Fruit fly (Drosophila melanogaster): Measurements from ENCODE around the gene ss.

DNA sequence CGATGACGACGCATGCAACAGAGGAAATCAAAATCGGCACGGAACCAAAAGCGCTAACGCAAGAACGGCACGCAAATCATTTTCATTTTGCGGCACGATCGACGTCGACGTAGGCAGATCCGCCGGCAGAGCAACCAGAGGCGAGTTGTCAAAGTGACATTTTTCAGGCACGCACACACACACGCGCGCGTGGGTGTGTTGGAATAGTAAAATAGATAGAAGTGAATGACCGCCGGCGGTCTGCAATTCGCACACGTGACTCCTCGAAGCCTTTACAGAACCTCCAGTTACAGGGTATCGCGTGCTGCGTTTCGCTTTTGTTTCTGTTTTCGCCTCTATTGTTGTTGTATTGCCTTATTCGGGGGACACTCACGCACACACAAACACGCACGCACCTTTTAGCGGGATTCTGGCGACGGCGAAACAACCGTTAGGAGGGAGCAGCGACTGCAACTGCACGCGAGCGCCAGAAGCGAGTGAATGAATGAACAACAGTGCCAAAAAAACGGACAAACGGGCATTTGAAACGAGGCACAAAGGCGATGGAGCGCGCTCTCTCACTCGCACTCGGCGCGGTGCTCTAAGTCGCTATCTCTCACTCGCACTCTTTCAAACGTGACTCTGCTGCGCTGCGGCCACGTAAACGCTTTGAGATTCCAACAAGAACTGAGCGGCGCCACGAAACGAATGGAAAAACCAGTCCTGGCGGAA lies at the start of gene ss:
- TF ChIP-seq Mnt (GFP tag; optimal IDR thresholded peaks at IDR 0.05): no peak
- TF ChIP-seq Hr96 (GFP tag; optimal IDR thresholded peaks at IDR 0.05): no peak
- no peak for TF ChIP-seq kay (GFP tag; ENCODE audit: borderline replicate concordance)

Measured in whole organism, adult.